Worm (Caenorhabditis elegans) whole organism, L1 larva: ENCODE data around the gene rps-22.
A peak's percentile ranks its signal among the peaks of the same experiment; 100 is the strongest.

Experiments
- C16A3.4 ChIP-seq: fragments of 150-350 bp; optimal IDR thresholded peaks from 2 replicates; lab custom pipeline; 2014; ENCODE audit warnings: missing biosample characterization, missing genetic modification characterization
- C34B4.2 ChIP-seq: sonication (generic microtip); optimal IDR thresholded peaks from 2 replicates; lab custom pipeline; 2017; ENCODE audit warnings: mild to moderate bottlenecking, missing genetic modification characterization, missing compliant biosample characterization
- Y116A8C.19 ChIP-seq: sonication (generic microtip); optimal IDR thresholded peaks from 2 replicates; lab custom pipeline; 2016; ENCODE audit warnings: missing compliant biosample characterization, missing genetic modification characterization, borderline replicate concordance
- aha-1 ChIP-seq: fragments of 150-350 bp; optimal IDR thresholded peaks from 2 replicates; lab custom pipeline; 2014; ENCODE audit warnings: missing biosample characterization, missing genetic modification characterization
- alr-1 ChIP-seq: fragments of 200-800 bp; sonication (Bioruptor generic); optimal IDR thresholded peaks from 2 replicates; lab custom pipeline; 2018; ENCODE audit warnings: borderline replicate concordance, mild to moderate bottlenecking, missing genetic modification characterization, missing compliant biosample characterization
- ceh-8 ChIP-seq: fragments of 200-800 bp; sonication (Bioruptor generic); optimal IDR thresholded peaks from 2 replicates; lab custom pipeline; 2018; ENCODE audit warnings: mild to moderate bottlenecking, missing genetic modification characterization, moderate library complexity, missing compliant biosample characterization
- ceh-82 ChIP-seq, 3 experiments: fragments of 150-350 bp in 1 of 3; sonication (generic microtip) in 2 of 3; optimal IDR thresholded peaks; 2 replicates each; lab custom pipeline; 2014 to 2017; ENCODE audit warnings: missing biosample characterization in 3 of 3, missing genetic modification characterization in 3 of 3
- ceh-88 ChIP-seq: fragments of 200-800 bp; sonication (Bioruptor generic); IDR thresholded peaks from 2 replicates; pipeline ENCODE4 v1.3.6; 2022; ENCODE audit warnings: missing genetic modification characterization, missing compliant biosample characterization
- ceh-90 ChIP-seq: sonication (generic microtip); optimal IDR thresholded peaks from 2 replicates; lab custom pipeline; 2016; ENCODE audit warnings: missing genetic modification characterization, missing compliant biosample characterization
- ces-1 ChIP-seq: fragments of 150-350 bp; optimal IDR thresholded peaks from 2 replicates; lab custom pipeline; 2014; ENCODE audit warnings: missing biosample characterization, missing genetic modification reagents, missing genetic modification characterization
- efl-3 ChIP-seq: fragments of 200-800 bp; sonication (Bioruptor generic); optimal IDR thresholded peaks from 2 replicates; lab custom pipeline; 2018; ENCODE audit warnings: mild to moderate bottlenecking, missing genetic modification characterization, missing compliant biosample characterization
- egl-13 ChIP-seq: sonication (generic microtip); optimal IDR thresholded peaks from 2 replicates; lab custom pipeline; 2016; ENCODE audit warnings: missing genotype, missing genetic modification reagents, missing genetic modification characterization, missing compliant biosample characterization
- egl-27 ChIP-seq, 2 experiments: fragments of 150-350 bp in 1 of 2; sonication (generic microtip); optimal IDR thresholded peaks; 3 replicates each; lab custom pipeline; 2017 to 2018; ENCODE audit warnings: missing biosample characterization in 2 of 2, missing genetic modification characterization in 2 of 2, missing genetic modification reagents in 2 of 2
- elt-2 ChIP-seq: sonication (generic microtip); optimal IDR thresholded peaks from 2 replicates; lab custom pipeline; 2016; ENCODE audit warnings: missing genetic modification characterization, mild to moderate bottlenecking, inconsistent platforms, missing compliant biosample characterization, missing genetic modification reagents
- ets-5 ChIP-seq: fragments of 200-800 bp; sonication (Bioruptor generic); IDR thresholded peaks from 2 replicates; pipeline ENCODE4 v1.3.6; 2022; ENCODE audit warnings: missing genetic modification characterization, missing compliant biosample characterization
- fkh-10 ChIP-seq: sonication (generic microtip); optimal IDR thresholded peaks from 2 replicates; lab custom pipeline; 2017; ENCODE audit warnings: missing biosample characterization, missing genetic modification reagents, missing genetic modification characterization
- fkh-4 ChIP-seq: sonication (generic microtip); optimal IDR thresholded peaks from 2 replicates; lab custom pipeline; 2016; ENCODE audit warnings: missing compliant biosample characterization, missing genetic modification characterization, borderline replicate concordance
- fos-1 ChIP-seq: fragments of 150-350 bp; optimal IDR thresholded peaks from 2 replicates; lab custom pipeline; 2014; ENCODE audit warnings: missing biosample characterization, missing genetic modification characterization
- hlh-17 ChIP-seq: fragments of 200-800 bp; sonication (Bioruptor generic); optimal IDR thresholded peaks from 2 replicates; lab custom pipeline; 2018; ENCODE audit warnings: missing genetic modification characterization, mild to moderate bottlenecking, missing compliant biosample characterization, moderate library complexity, borderline replicate concordance
- hlh-4 ChIP-seq: sonication (generic microtip); optimal IDR thresholded peaks from 2 replicates; lab custom pipeline; 2016; ENCODE audit warnings: mild to moderate bottlenecking, missing genetic modification characterization, missing compliant biosample characterization
- irx-1 ChIP-seq: sonication (generic microtip); optimal IDR thresholded peaks from 2 replicates; lab custom pipeline; 2016; ENCODE audit warnings: missing genetic modification characterization, missing compliant biosample characterization
- isw-1 ChIP-seq: fragments of 200-800 bp; sonication (Bioruptor generic); IDR thresholded peaks from 2 replicates; pipeline ENCODE4 v1.3.6; 2022; ENCODE audit warnings: missing genetic modification characterization, missing compliant biosample characterization
- lin-39 ChIP-seq: fragments of 150-350 bp; optimal IDR thresholded peaks from 2 replicates; lab custom pipeline; 2014; ENCODE audit warnings: missing biosample characterization, missing genetic modification reagents, missing genetic modification characterization
- lsy-2 ChIP-seq, 2 experiments: fragments of 150-350 bp; optimal IDR thresholded peaks; 2 replicates each; lab custom pipeline; 2014; ENCODE audit warnings: missing biosample characterization in 2 of 2, missing genetic modification characterization in 2 of 2
- mef-2 ChIP-seq: fragments of 150-350 bp; optimal IDR thresholded peaks from 2 replicates; lab custom pipeline; 2014; ENCODE audit warnings: missing biosample characterization, missing genetic modification characterization
- nhr-19 ChIP-seq: fragments of 200-800 bp; sonication (Bioruptor generic); conservative IDR thresholded peaks from 2 replicates; pipeline ENCODE4 v1.3.6; 2022; ENCODE audit warnings: missing genetic modification characterization, missing compliant biosample characterization
- nhr-20 ChIP-seq: sonication (generic microtip); optimal IDR thresholded peaks from 2 replicates; lab custom pipeline; 2016; ENCODE audit warnings: mild to moderate bottlenecking, missing genetic modification characterization, missing compliant biosample characterization
- nhr-28 ChIP-seq: fragments of 150-350 bp; optimal IDR thresholded peaks from 2 replicates; lab custom pipeline; 2014; ENCODE audit warnings: missing biosample characterization, missing genetic modification characterization
- nhr-71 ChIP-seq: sonication (generic microtip); optimal IDR thresholded peaks from 2 replicates; lab custom pipeline; 2016; ENCODE audit warnings: mild to moderate bottlenecking, missing genetic modification characterization, moderate library complexity, missing compliant biosample characterization
- nhr-77 ChIP-seq: fragments of 150-350 bp; optimal IDR thresholded peaks from 2 replicates; lab custom pipeline; 2014; ENCODE audit warnings: missing biosample characterization, missing genetic modification characterization
- nhr-84 ChIP-seq: sonication (generic microtip); optimal IDR thresholded peaks from 2 replicates; lab custom pipeline; 2017; ENCODE audit warnings: missing biosample characterization, missing genetic modification characterization
- nhr-90 ChIP-seq: sonication (generic microtip); optimal IDR thresholded peaks from 2 replicates; lab custom pipeline; 2016; ENCODE audit warnings: mild to moderate bottlenecking, missing genetic modification characterization, missing compliant biosample characterization; ENCODE audit not compliant: poor library complexity
- pag-3 ChIP-seq: sonication (generic microtip); optimal IDR thresholded peaks from 2 replicates; lab custom pipeline; 2017; ENCODE audit warnings: missing genetic modification characterization, mild to moderate bottlenecking, missing compliant biosample characterization, antibody characterized with exemption, borderline replicate concordance; ENCODE audit not compliant: insufficient read depth
- rnt-1 ChIP-seq: sonication (generic microtip); optimal IDR thresholded peaks from 2 replicates; lab custom pipeline; 2016; ENCODE audit warnings: mild to moderate bottlenecking, missing genetic modification characterization, moderate library complexity, missing compliant biosample characterization
- skn-1 ChIP-seq: fragments of 150-350 bp; optimal IDR thresholded peaks from 2 replicates; lab custom pipeline; 2014; ENCODE audit warnings: missing biosample characterization, missing genetic modification characterization
- sptf-1 ChIP-seq: fragments of 150-350 bp; optimal IDR thresholded peaks from 2 replicates; lab custom pipeline; 2014; ENCODE audit warnings: missing biosample characterization, missing genetic modification characterization
- sup-37 ChIP-seq: fragments of 200-800 bp; sonication (Bioruptor generic); optimal IDR thresholded peaks from 2 replicates; lab custom pipeline; 2018; ENCODE audit warnings: mild to moderate bottlenecking, missing genetic modification characterization, missing compliant biosample characterization
- swsn-7 ChIP-seq: sonication (generic microtip); optimal IDR thresholded peaks from 2 replicates; lab custom pipeline; 2016; ENCODE audit warnings: missing genetic modification characterization, missing compliant biosample characterization
- unc-30 ChIP-seq: sonication (generic microtip); optimal IDR thresholded peaks from 2 replicates; lab custom pipeline; 2017; ENCODE audit warnings: missing biosample characterization, missing genetic modification characterization
- unc-62 ChIP-seq: fragments of 150-350 bp; optimal IDR thresholded peaks from 2 replicates; lab custom pipeline; 2014; ENCODE audit warnings: missing biosample characterization, missing genetic modification reagents, missing genetic modification characterization
- unc-86 ChIP-seq: sonication (generic microtip); optimal IDR thresholded peaks from 2 replicates; lab custom pipeline; 2016; ENCODE audit warnings: missing genetic modification characterization, missing compliant biosample characterization
- vab-15 ChIP-seq: sonication (generic microtip); optimal IDR thresholded peaks from 2 replicates; lab custom pipeline; 2017; ENCODE audit warnings: missing genotype, mild to moderate bottlenecking, missing genetic modification characterization, missing compliant biosample characterization
- xbp-1 ChIP-seq: sonication (generic microtip); optimal IDR thresholded peaks from 2 replicates; lab custom pipeline; 2016; ENCODE audit warnings: missing genetic modification characterization, missing compliant biosample characterization
- zag-1 ChIP-seq: fragments of 150-350 bp; optimal IDR thresholded peaks from 2 replicates; lab custom pipeline; 2014; ENCODE audit warnings: missing biosample characterization, missing genetic modification characterization
- zip-4 ChIP-seq: fragments of 200-800 bp; sonication (Bioruptor generic); optimal IDR thresholded peaks from 2 replicates; lab custom pipeline; 2018; ENCODE audit warnings: mild to moderate bottlenecking, missing genetic modification characterization, moderate library complexity, missing compliant biosample characterization
- ztf-4 ChIP-seq: fragments of 150-350 bp; optimal IDR thresholded peaks from 2 replicates; lab custom pipeline; 2014; ENCODE audit warnings: missing biosample characterization, missing genetic modification characterization

rps-22 gene

DNA sequence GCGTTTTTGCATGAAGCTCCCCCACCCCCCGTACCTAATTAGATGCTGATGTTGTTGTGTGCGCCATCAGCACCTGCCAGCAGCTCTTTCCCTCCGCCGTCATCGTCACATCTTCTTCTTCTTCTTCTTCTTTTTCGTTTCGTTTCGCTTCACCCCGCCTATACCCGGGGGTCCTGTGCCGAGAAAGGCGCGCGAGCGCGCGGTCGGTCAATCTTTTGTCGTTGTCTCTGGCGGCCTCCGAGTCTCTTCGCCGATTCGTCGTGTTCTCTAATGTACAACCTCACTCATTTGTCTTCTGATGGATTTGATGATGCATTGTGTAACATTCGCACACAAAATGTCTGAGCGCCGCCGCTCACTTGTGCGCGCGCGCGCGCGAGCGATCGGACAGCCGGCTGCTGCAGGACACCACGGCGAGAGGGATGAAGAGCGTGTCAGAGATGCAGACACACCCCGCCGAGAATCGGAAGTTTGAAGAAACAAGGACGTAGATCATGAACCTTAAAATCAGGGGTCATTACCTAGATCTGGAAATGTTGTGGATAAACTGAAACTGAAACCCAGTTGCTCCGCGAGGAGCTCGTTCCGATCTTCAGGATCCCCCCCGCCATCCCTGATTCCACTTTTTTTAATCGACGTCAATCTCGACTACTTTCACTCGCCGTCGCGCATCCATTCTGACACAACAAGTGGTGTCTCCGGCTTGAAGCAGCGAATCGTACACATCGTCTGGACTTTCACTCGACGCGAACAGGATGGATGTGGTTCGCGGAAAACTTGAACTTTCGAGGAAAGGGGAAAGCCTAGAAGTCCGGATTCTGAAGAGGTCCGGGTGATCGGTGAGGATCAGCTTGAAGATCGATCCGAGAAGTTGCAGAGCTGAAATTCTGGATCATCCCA, 26.7 kb upstream of the rps-22 start (continued):
- TF ChIP-seq efl-3 (GFP tag; lab: Kevin White, UChicago) (peak; percentile 57), egl-13 (tag; lab: Kevin White, UChicago) (peak; percentile 82), swsn-7 (tag; lab: Kevin White, UChicago) (peak; percentile 93), zag-1 (peak; percentile 45), nhr-20 (peak; percentile 99), nhr-84 (no peak), ets-5 (GFP tag; lab: Robert Waterston, UW) (no peak), mef-2 (tag; lab: Kevin White, UChicago) (peak; percentile 78), alr-1 (tag; lab: Kevin White, UChicago) (no peak), C16A3.4 (tag; lab: Kevin White, UChicago) (peak; percentile 74), unc-62 (GFP tag; lab: Kevin White, UChicago) (peak; percentile 82), hlh-17 (GFP tag; lab: Kevin White, UChicago) (no peak), nhr-28 (tag; lab: Kevin White, UChicago) (no peak), fkh-10 (GFP tag; lab: Kevin White, UChicago) (peak; percentile 92), ceh-8 (GFP tag; lab: Kevin White, UChicago) (peak; percentile 99), irx-1 (tag; lab: Kevin White, UChicago) (peak; percentile 92), ces-1 (GFP tag; lab: Kevin White, UChicago) (no peak), egl-27 (tag; optimal IDR thresholded peaks at IDR 0.05; lab: Kevin White, UChicago) (peak; percentile 94), lsy-2 (tag; optimal IDR thresholded peaks at IDR 0.05; lab: Kevin White, UChicago) (peak; percentile 87 to 88), nhr-19 (GFP tag; lab: Robert Waterston, UW) (peak; percentile 96), nhr-77 (tag; lab: Kevin White, UChicago) (peak; percentile 89), fkh-4 (tag; lab: Kevin White, UChicago) (peak; percentile 30), hlh-4 (tag; lab: Kevin White, UChicago) (no peak), sptf-1 (no peak), unc-30 (no peak), unc-86 (tag; lab: Kevin White, UChicago) (peak; percentile 96), fos-1 (tag; lab: Kevin White, UChicago) (peak; percentile 86), isw-1 (GFP tag; lab: Robert Waterston, UW) (peak; percentile 62), skn-1 (peak; percentile 95), pag-3 (no peak), ceh-90 (no peak), elt-2 (tag; lab: Kevin White, UChicago) (no peak), ceh-82 (tag; optimal IDR thresholded peaks at IDR 0.05; lab: Kevin White, UChicago) (peak; percentile 56 to 83 (median 82)), Y116A8C.19 (tag; lab: Kevin White, UChicago) (no peak)

DNA sequence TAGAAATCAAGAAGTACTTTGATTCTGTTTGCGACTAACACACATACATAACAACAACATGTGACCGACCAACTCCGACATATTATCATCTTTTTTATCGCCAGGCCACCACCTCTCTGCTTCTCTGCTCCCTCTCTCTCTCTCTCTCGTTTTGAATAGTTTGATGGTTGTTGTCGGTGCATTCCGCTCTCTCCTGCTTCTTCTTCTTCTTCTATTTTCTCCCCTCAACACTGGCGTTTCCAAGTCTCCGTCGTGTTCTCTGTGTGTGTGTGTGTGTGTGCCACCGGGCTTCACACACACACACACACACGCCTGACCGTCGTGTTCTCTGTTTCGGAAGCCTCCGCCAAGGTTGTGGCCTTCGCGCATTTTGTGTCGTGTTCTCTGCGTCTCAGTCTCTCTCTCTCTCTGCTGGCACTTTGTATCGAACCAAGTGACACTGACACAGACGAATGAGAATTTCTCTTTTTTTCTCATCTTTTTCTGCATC, 25.2 kb upstream of the rps-22 start:
- TF ChIP-seq nhr-90 (tag; lab: Kevin White, UChicago) (peak; percentile 97), unc-62 (GFP tag; lab: Kevin White, UChicago) (peak; percentile 81), C34B4.2 (tag; lab: Kevin White, UChicago) (peak; percentile 47), aha-1 (tag; lab: Kevin White, UChicago) (peak; percentile 89), lsy-2 (tag; optimal IDR thresholded peaks at IDR 0.05; lab: Kevin White, UChicago) (peak; percentile 91 to 93), nhr-20 (peak; percentile 100), skn-1 (peak; percentile 86), nhr-77 (tag; lab: Kevin White, UChicago) (peak; percentile 92), unc-86 (tag; lab: Kevin White, UChicago) (peak; percentile 99), hlh-17 (GFP tag; lab: Kevin White, UChicago) (no peak), ztf-4 (tag; lab: Kevin White, UChicago) (peak; percentile 94), zag-1 (peak; percentile 84), xbp-1 (peak; percentile 94), lin-39 (peak; percentile 89), sup-37 (GFP tag; lab: Kevin White, UChicago) (peak; percentile 85), elt-2 (tag; lab: Kevin White, UChicago) (peak; percentile 99), ets-5 (GFP tag; lab: Robert Waterston, UW) (no peak), vab-15 (tag; lab: Kevin White, UChicago) (peak; percentile 71), ces-1 (GFP tag; lab: Kevin White, UChicago) (no peak), ceh-8 (GFP tag; lab: Kevin White, UChicago) (peak; percentile 66), zip-4 (GFP tag; lab: Kevin White, UChicago) (peak; percentile 70), Y116A8C.19 (tag; lab: Kevin White, UChicago) (no peak), alr-1 (tag; lab: Kevin White, UChicago) (no peak), fkh-10 (GFP tag; lab: Kevin White, UChicago) (peak; percentile 94), nhr-71 (tag; lab: Kevin White, UChicago) (peak; percentile 100), rnt-1 (tag; lab: Kevin White, UChicago) (peak; percentile 94), ceh-88 (peak; percentile 91)
